Fruit fly (Drosophila melanogaster): ENCODE measurements around the gene xit.
A peak's percentile ranks its signal among the peaks of the same experiment; 100 is the strongest.

The xit gene

DNA sequence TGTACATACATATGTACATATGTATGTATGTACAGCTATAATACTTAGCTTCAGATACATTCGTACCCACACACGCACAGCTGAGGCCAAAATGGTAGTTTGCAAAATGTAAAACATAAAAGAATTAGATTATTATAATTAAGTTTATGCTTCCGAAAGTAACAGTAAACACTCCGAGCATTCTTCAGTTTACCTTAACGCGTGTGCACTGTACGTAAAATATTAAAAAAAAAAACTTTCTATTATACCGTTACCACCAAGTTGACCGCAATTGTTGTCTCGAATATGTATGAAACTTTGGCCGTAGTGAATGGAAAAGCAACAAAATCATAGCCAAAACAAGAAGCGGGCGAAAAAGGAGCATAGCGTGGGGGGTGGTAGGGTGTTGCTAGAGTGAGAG is 33.7 kb downstream of the xit start (continued):
- peak; percentile 84 for TF ChIP-seq CG18262 (tag; optimal IDR thresholded peaks at IDR 0.05)
- TF ChIP-seq CG5953 (GFP tag; IDR thresholded peaks at IDR 0.05) = peak; percentile 52
- TF ChIP-seq CG10654 (GFP tag; optimal IDR thresholded peaks at IDR 0.05) = peak; percentile 65
- TF ChIP-seq CG11696 (GFP tag; IDR thresholded peaks at IDR 0.05) = peak; percentile 97
- no peak for TF ChIP-seq CG17186 (GFP tag; optimal IDR thresholded peaks at IDR 0.05)
- no peak for TF ChIP-seq CG34224 (GFP tag; IDR thresholded peaks at IDR 0.05; ENCODE audit: partially characterized antibody)
- no peak for TF ChIP-seq p53 (GFP tag; optimal IDR thresholded peaks at IDR 0.05)
- no peak for TF ChIP-seq CG1792 (GFP tag; optimal IDR thresholded peaks at IDR 0.05)
- no peak for TF ChIP-seq CG15479 (GFP tag; optimal IDR thresholded peaks at IDR 0.05)
- peak; percentile 77 for TF ChIP-seq CG10147 (GFP tag; optimal IDR thresholded peaks at IDR 0.05)
- peak; percentile 71 for TF ChIP-seq Chrac-16 (GFP tag; optimal IDR thresholded peaks at IDR 0.05)
- TF ChIP-seq CG8944 (GFP tag; optimal IDR thresholded peaks at IDR 0.05) = peak; percentile 23
- TF ChIP-seq MBD-R2 (GFP tag; IDR thresholded peaks at IDR 0.05) = peak; percentile 31; the same call in 1 of the 2 replicates
- no peak for TF ChIP-seq Dll (GFP tag; IDR thresholded peaks at IDR 0.05; ENCODE audit: partially characterized antibody)
- TF ChIP-seq tll (GFP tag; optimal IDR thresholded peaks at IDR 0.05) = no peak
- TF ChIP-seq CG15269 (tag; optimal IDR thresholded peaks at IDR 0.05) = peak; percentile 86
- TF ChIP-seq insv (GFP tag; optimal IDR thresholded peaks at IDR 0.05) = no peak
- TF ChIP-seq CrebB (tag; optimal IDR thresholded peaks at IDR 0.05) = peak; percentile 15
- TF ChIP-seq tin (GFP tag; optimal IDR thresholded peaks at IDR 0.05) = peak; percentile 62
- TF ChIP-seq ac (GFP tag; optimal IDR thresholded peaks at IDR 0.05) = peak; percentile 21
- TF ChIP-seq CG17829 (tag; optimal IDR thresholded peaks at IDR 0.05) = peak; percentile 70
- peak; percentile 56 for TF ChIP-seq CG18764 (GFP tag; optimal IDR thresholded peaks at IDR 0.05)
- peak; percentile 83 for TF ChIP-seq org-1 (GFP tag; optimal IDR thresholded peaks at IDR 0.05)
- peak; percentile 80 for TF ChIP-seq caup (GFP tag; optimal IDR thresholded peaks at IDR 0.05; ENCODE audit: severe bottlenecking)
- TF ChIP-seq eyg (GFP tag; optimal IDR thresholded peaks at IDR 0.05) = peak; percentile 39
- peak; percentile 71 for TF ChIP-seq CG17361 (GFP tag; IDR thresholded peaks at IDR 0.05)
- no peak for TF ChIP-seq fd64A (GFP tag; optimal IDR thresholded peaks at IDR 0.05)
- TF ChIP-seq ase (GFP tag; IDR thresholded peaks at IDR 0.05) = peak; percentile 63; the same call in 1 of the 3 replicates
- TF ChIP-seq ab (GFP tag; optimal IDR thresholded peaks at IDR 0.05) = peak; percentile 32
- peak; percentile 66 for TF ChIP-seq chn (GFP tag; optimal IDR thresholded peaks at IDR 0.05)
- peak; percentile 79 for TF ChIP-seq Rfx (GFP tag; IDR thresholded peaks at IDR 0.05)
- TF ChIP-seq CG14014 (GFP tag; IDR thresholded peaks at IDR 0.05) = peak; percentile 62; the same call in 1 of the 2 replicates
- peak; percentile 2 for TF ChIP-seq CG7271 (tag; optimal IDR thresholded peaks at IDR 0.05)
- TF ChIP-seq CG10543 (GFP tag; optimal IDR thresholded peaks at IDR 0.05) = peak; percentile 43
- TF ChIP-seq hth (optimal IDR thresholded peaks at IDR 0.05) = no peak
- TF ChIP-seq CG8765 (GFP tag; IDR thresholded peaks at IDR 0.05) = 0 out of 2 replicates have a peak, but pooled peaks have one; percentile 45
- TF ChIP-seq lilli (GFP tag; optimal IDR thresholded peaks at IDR 0.05) = peak; percentile 88
- TF ChIP-seq tx (GFP tag; optimal IDR thresholded peaks at IDR 0.05) = peak; percentile 5
- peak; percentile 70 for TF ChIP-seq ranshi (GFP tag; IDR thresholded peaks at IDR 0.05)
- TF ChIP-seq ems (GFP tag; optimal IDR thresholded peaks at IDR 0.05) = peak; percentile 69
- TF ChIP-seq pita (GFP tag; optimal IDR thresholded peaks at IDR 0.05) = no peak
- no peak for TF ChIP-seq Lpt (GFP tag; optimal IDR thresholded peaks at IDR 0.05)
- TF ChIP-seq CG6683 (GFP tag; optimal IDR thresholded peaks at IDR 0.05) = peak; percentile 66
- TF ChIP-seq CG4730 (GFP tag; IDR thresholded peaks at IDR 0.05) = peak; percentile 68
- no peak for TF ChIP-seq amos (GFP tag; IDR thresholded peaks at IDR 0.05; ENCODE audit: partially characterized antibody)
- no peak for TF ChIP-seq CG8478 (optimal IDR thresholded peaks at IDR 0.05)
- peak; percentile 95 for TF ChIP-seq sens (GFP tag)
- peak; percentile 73 for TF ChIP-seq CG4707 (GFP tag; optimal IDR thresholded peaks at IDR 0.05)
- TF ChIP-seq NC2α (GFP tag; optimal IDR thresholded peaks at IDR 0.05) = no peak
- TF ChIP-seq CG8388 (GFP tag; optimal IDR thresholded peaks at IDR 0.05) = peak; percentile 84
- peak; percentile 77; the same call in 2 of the 3 replicates for TF ChIP-seq CG34422 (GFP tag; IDR thresholded peaks at IDR 0.05)
- TF ChIP-seq Atf3 (GFP tag; optimal IDR thresholded peaks at IDR 0.05) = no peak
